Worm (Caenorhabditis elegans): ENCODE measurements around the gene str-149.

ce11 chrV:16526858-16527257 is 46.4 kb upstream of the str-149 start, which contains the start of gene F36D3.8:
- TF ChIP-seq ama-1 (optimal IDR thresholded peaks at IDR 0.05) = no peak
- no peak for TF ChIP-seq ceh-36 (tag; optimal IDR thresholded peaks at IDR 0.05)
- no peak for TF ChIP-seq tra-4 (tag; optimal IDR thresholded peaks at IDR 0.05)
- TF ChIP-seq hnd-1 (tag; optimal IDR thresholded peaks at IDR 0.05) = no peak
- no peak for TF ChIP-seq pes-1 (GFP tag; IDR thresholded peaks at IDR 0.05)
- no peak for TF ChIP-seq scrt-1 (GFP tag; IDR thresholded peaks at IDR 0.05)
- no peak for TF ChIP-seq flt-1 (GFP tag; IDR thresholded peaks at IDR 0.05)
- TF ChIP-seq tbx-37 (GFP tag; conservative IDR thresholded peaks at IDR 0.05) = no peak
- no peak for TF ChIP-seq hmg-4 (GFP tag; optimal IDR thresholded peaks at IDR 0.05)
- no peak for TF ChIP-seq aly-1 (tag; optimal IDR thresholded peaks at IDR 0.05)
